Worm (Caenorhabditis elegans): ENCODE measurements around the gene enee-1.

Gene enee-1

ce11 chrII:24559-24998, at the start of gene enee-1 (continued):
- TF ChIP-seq nhr-179 (tag; optimal IDR thresholded peaks at IDR 0.05) (no peak), ZK185.1 (tag; optimal IDR thresholded peaks at IDR 0.05; ENCODE audit: poor library complexity, severe bottlenecking) (peak; percentile 2), lin-54 (GFP tag; optimal IDR thresholded peaks at IDR 0.05) (peak; percentile 90), tbp1 (GFP tag; optimal IDR thresholded peaks at IDR 0.05) (peak; percentile 19), ztf-26 (tag; optimal IDR thresholded peaks at IDR 0.05) (peak; percentile 56), tlf-1 (GFP tag; optimal IDR thresholded peaks at IDR 0.05) (peak; percentile 36), attf-5 (GFP tag; optimal IDR thresholded peaks at IDR 0.05) (no peak), die-1 (tag; optimal IDR thresholded peaks at IDR 0.05) (no peak), zim-3 (tag; optimal IDR thresholded peaks at IDR 0.05) (no peak), nhr-120 (GFP tag; IDR thresholded peaks at IDR 0.05) (no peak), ekl-4 (GFP tag; IDR thresholded peaks at IDR 0.05) (0 out of 2 replicates have a peak, but pooled peaks have one; percentile 51), snpc-1.3 (tag; optimal IDR thresholded peaks at IDR 0.05; ENCODE audit: insufficient read depth) (no peak), attf-3 (GFP tag; conservative IDR thresholded peaks at IDR 0.05) (peak; percentile 43; the same call in 1 of the 2 replicates), madf-10 (tag; optimal IDR thresholded peaks at IDR 0.05) (peak; percentile 19), pha-4 (tag; optimal IDR thresholded peaks at IDR 0.05) (no peak), Y56A3A.18 (GFP tag; IDR thresholded peaks at IDR 0.05) (0 out of 2 replicates have a peak, but pooled peaks have one; percentile 23), madf-6 (GFP tag; IDR thresholded peaks at IDR 0.05) (peak; percentile 11; the same call in 1 of the 2 replicates), Y79H2A.3 (GFP tag; conservative IDR thresholded peaks at IDR 0.05) (no peak), lin-26 (GFP tag; IDR thresholded peaks at IDR 0.05) (no peak), lin-35 (GFP tag; optimal IDR thresholded peaks at IDR 0.05) (peak; percentile 1 to 83 (median 58)), aptf-2 (GFP tag; conservative IDR thresholded peaks at IDR 0.05) (no peak), ceh-58 (GFP tag; IDR thresholded peaks at IDR 0.05) (no peak), ama-1 (optimal IDR thresholded peaks at IDR 0.05) (peak; percentile 30), ama-1 (GFP tag; optimal IDR thresholded peaks at IDR 0.05) (no peak), pbrm-1 (GFP tag; IDR thresholded peaks at IDR 0.05) (peak; percentile 54; the same call in 1 of the 2 replicates), hsf-1 (GFP tag; IDR thresholded peaks at IDR 0.05) (no peak)

ce11 chrII:586-985, 23.9 kb upstream of the enee-1 start:
- TF ChIP-seq mel-28 (tag; optimal IDR thresholded peaks at IDR 0.05; ENCODE audit: borderline replicate concordance) (no peak), efl-1 (GFP tag; optimal IDR thresholded peaks at IDR 0.05) (no peak), F55B11.4 (tag; optimal IDR thresholded peaks at IDR 0.05; ENCODE audit: borderline replicate concordance, insufficient read depth) (no peak), nhr-80 (tag; optimal IDR thresholded peaks at IDR 0.05) (no peak), hlh-26 (GFP tag; conservative IDR thresholded peaks at IDR 0.05) (no peak), madf-6 (GFP tag; IDR thresholded peaks at IDR 0.05) (no peak), aptf-3 (GFP tag; IDR thresholded peaks at IDR 0.05) (no peak), dpff-1 (tag; optimal IDR thresholded peaks at IDR 0.05) (no peak), F23B12.7 (tag; optimal IDR thresholded peaks at IDR 0.05; ENCODE audit: insufficient read depth) (no peak), F49E8.2 (tag; optimal IDR thresholded peaks at IDR 0.05; ENCODE audit: insufficient read depth) (no peak), attf-5 (GFP tag; optimal IDR thresholded peaks at IDR 0.05) (no peak), mes-4 (tag; optimal IDR thresholded peaks at IDR 0.05) (no peak), sea-2 (GFP tag; IDR thresholded peaks at IDR 0.05) (no peak), snpc-1.1 (tag; optimal IDR thresholded peaks at IDR 0.05; ENCODE audit: insufficient read depth) (no peak), unc-62 (GFP tag; optimal IDR thresholded peaks at IDR 0.05) (no peak)

Measured in whole organism, young adult.